Fruit fly (Drosophila melanogaster): ENCODE measurements around the gene lectin-22C.

- TF ChIP-seq h (optimal IDR thresholded peaks at IDR 0.05) (no peak), ttk (optimal IDR thresholded peaks at IDR 0.05) (no peak), psq (optimal IDR thresholded peaks at IDR 0.05) (no peak), Myc (optimal IDR thresholded peaks at IDR 0.05) (no peak), insv (optimal IDR thresholded peaks at IDR 0.05) (no peak)
Observed at dm6 chr2L:2037165-2037550, at the start of gene lectin-22C.

Data from Kc167 (cell line).